Fruit fly (Drosophila melanogaster) whole organism: ENCODE results near the gene CG43798.

Source experiments
- CG8478 ChIP-seq: fragments of >200 bp; optimal IDR thresholded peaks from 2 replicates; lab custom pipeline; 2018; ENCODE audit warnings: inconsistent platforms
- EcR ChIP-seq, 2 experiments: fragments of >200 bp; optimal IDR thresholded peaks; 2 replicates each; lab custom pipeline; 2017; ENCODE audit warnings: missing biosample characterization in 2 of 2, missing genetic modification characterization in 2 of 2, missing genetic modification reagents in 2 of 2
- pan ChIP-seq: fragments of >200 bp; optimal IDR thresholded peaks from 2 replicates; lab custom pipeline; 2017
- psq ChIP-seq: fragments of >200 bp; optimal IDR thresholded peaks from 2 replicates; lab custom pipeline; 2017

DNA sequence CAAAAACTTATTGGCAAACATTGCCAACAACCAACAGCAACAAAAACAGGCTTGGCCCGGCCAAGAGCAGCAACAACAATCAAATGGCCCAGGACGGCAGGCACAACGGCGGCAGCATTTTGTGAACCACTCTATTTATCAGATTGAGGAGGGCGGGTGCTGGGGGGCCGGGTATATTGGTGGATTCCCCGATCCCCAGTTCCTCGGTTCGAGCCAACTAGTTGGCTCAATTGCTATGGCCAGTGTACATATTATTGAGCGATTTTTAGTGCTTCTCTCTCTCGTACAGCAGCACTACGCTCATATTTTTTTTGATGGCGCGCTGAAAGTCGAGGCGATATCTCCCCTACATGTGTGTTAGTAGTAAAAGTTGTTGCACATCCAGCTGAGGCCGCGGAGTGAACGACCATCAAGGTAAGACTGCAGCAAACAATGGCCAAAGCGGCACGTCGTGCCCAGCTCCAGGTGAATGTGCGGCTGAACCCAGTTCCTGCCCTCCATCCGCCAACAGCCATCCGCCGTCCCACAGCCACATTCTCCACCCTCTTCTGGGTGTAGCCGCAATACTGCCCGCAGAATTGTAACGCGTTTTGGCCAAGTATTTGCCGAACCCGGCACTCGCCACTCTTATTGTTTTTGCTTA, 46.9 kb upstream of the CG43798 start:
- no peak for TF ChIP-seq psq
- no peak for TF ChIP-seq pan (lab: Kevin White, UChicago)
- no peak for TF ChIP-seq CG8478
- peak in 1 of 2 experiments; percentile 55 for TF ChIP-seq EcR (GFP tag; optimal IDR thresholded peaks at IDR 0.05; lab: Kevin White, UChicago)
